Fruit fly (Drosophila melanogaster): ENCODE data around the gene CG6012.
A peak's percentile ranks its signal among the peaks of the same experiment; 100 is the strongest.

The CG6012 gene

DNA sequence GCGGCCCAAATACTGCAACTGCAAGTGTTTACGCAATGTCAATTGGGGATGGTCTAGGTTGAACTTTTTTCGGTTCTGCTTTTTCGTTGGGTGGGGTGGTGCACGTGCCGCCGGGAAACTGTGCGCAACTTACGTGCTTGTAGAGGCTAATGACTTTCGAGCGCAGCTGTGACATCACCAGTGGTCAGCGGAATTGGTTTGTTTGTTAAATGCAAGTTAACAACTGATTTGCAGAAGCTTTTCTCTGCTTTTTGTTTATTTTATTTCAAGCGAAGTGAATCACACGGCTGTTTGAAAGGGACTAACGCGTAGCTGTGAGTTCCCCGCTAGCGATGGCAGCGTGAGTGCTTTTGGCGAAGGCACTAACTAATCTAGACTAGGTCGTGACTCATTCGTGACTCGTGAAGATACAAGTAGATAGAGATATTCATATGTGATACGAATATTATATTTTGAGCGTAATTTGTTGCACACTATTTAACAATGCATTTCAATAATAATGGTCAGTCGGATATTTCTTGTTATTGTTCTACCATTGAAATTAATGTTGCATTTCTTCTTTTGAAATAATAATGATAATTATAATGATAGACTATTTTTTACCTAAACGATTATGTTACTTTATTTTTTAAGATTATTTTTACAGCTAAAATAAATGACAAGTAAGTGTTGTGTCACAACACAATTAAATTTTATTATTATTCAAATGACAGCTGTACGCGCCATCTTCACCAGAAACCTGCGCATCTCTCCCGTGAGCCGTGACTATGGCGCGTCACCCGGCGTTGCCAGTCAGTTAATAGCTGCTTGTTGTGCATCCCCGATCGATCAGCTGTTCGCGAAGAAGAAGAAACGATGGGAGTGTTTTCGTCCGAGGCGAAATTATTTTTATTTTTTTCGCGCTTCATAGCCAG lies 26.6 kb upstream of the CG6012 start, which contains the start of the genes osi and tweek:
Gene osi, minus strand, starts transcription at position 307 of the 914 bp plus-strand sequence.
Gene tweek, plus strand, starts transcription at position 831 of the 914 bp plus-strand sequence.
- peak; percentile 9 for TF ChIP-seq CG34367 (tag; optimal IDR thresholded peaks at IDR 0.05)
- peak; percentile 42; the same call in 1 of the 2 replicates for TF ChIP-seq Ets98B (GFP tag; IDR thresholded peaks at IDR 0.05)
- peak; percentile 27 for TF ChIP-seq Pif1B (GFP tag; optimal IDR thresholded peaks at IDR 0.05)
- TF ChIP-seq CG8159 (tag; optimal IDR thresholded peaks at IDR 0.05), result peak; percentile 42
- TF ChIP-seq Pif1A (GFP tag; optimal IDR thresholded peaks at IDR 0.05), result peak; percentile 10
- TF ChIP-seq CG4496 (GFP tag; IDR thresholded peaks at IDR 0.05), result peak; percentile 45; the same call in 2 of the 3 replicates
- TF ChIP-seq fd96Ca (GFP tag; IDR thresholded peaks at IDR 0.05), result peak; percentile 33; the same call in 1 of the 3 replicates
- TF ChIP-seq CG12605 (GFP tag; IDR thresholded peaks at IDR 0.05), result no peak
- TF ChIP-seq CG13204 (GFP tag; optimal IDR thresholded peaks at IDR 0.05), result no peak
- TF ChIP-seq CG15710 (tag; optimal IDR thresholded peaks at IDR 0.05), result peak; percentile 53
- TF ChIP-seq EcR (GFP tag; optimal IDR thresholded peaks at IDR 0.05), result peak; percentile 35

DNA sequence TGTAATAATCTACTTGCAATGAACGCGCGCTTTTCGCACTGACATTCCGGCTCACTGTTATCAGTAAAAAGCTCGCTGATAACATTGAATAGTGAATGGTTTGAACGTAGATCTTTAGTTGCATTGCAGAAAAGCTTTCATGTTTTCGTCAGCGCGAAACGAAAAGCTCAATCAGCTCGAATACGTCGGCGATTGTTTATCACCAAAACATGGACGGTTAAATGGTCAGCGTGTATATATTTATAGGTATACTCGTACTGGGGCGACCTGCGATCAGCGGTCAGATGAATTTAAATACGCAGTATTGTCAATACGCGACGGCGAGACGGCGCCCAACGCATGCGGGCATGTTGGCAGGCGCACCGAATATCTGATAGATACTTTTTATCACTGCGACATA lies 25.2 kb upstream of the CG6012 start:
- TF ChIP-seq Snoo (tag; optimal IDR thresholded peaks at IDR 0.05) (no peak), Pif1B (GFP tag; optimal IDR thresholded peaks at IDR 0.05) (no peak), EcR (GFP tag; optimal IDR thresholded peaks at IDR 0.05) (no peak), CG4496 (GFP tag; IDR thresholded peaks at IDR 0.05) (no peak), CG13204 (GFP tag; optimal IDR thresholded peaks at IDR 0.05) (no peak), CG8159 (tag; optimal IDR thresholded peaks at IDR 0.05) (no peak), CG12605 (GFP tag; IDR thresholded peaks at IDR 0.05) (no peak)

DNA sequence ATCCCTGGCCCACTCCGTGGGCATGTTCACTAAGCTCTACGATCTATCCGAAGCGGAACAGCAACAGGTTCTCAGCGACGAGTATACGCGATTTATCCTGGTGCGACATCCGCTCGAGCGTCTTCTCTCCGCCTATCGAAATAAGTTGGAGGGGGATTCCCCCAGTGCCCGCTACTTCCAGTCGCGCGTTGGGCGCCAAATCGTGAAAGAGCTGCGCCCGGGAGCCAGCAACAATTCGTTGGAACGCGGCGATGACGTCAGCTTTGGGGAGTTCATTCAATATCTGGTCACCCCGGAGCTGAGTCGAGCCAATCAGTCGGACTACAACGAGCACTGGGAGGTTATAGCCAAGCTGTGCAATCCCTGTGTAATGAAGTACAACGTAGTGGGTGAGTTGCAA lies 24.1 kb upstream of the CG6012 start:
- TF ChIP-seq CG32121 (GFP tag; IDR thresholded peaks at IDR 0.05) (no peak), CG4496 (GFP tag; IDR thresholded peaks at IDR 0.05) (no peak), CG9948 (tag; optimal IDR thresholded peaks at IDR 0.05) (no peak), CG34367 (tag; optimal IDR thresholded peaks at IDR 0.05) (no peak), CG8159 (tag; optimal IDR thresholded peaks at IDR 0.05) (no peak), CG14655 (GFP tag; optimal IDR thresholded peaks at IDR 0.05) (no peak), CG10348 (GFP tag; IDR thresholded peaks at IDR 0.05) (no peak), Pif1A (GFP tag; optimal IDR thresholded peaks at IDR 0.05) (no peak), CG13204 (GFP tag; optimal IDR thresholded peaks at IDR 0.05) (no peak)

DNA sequence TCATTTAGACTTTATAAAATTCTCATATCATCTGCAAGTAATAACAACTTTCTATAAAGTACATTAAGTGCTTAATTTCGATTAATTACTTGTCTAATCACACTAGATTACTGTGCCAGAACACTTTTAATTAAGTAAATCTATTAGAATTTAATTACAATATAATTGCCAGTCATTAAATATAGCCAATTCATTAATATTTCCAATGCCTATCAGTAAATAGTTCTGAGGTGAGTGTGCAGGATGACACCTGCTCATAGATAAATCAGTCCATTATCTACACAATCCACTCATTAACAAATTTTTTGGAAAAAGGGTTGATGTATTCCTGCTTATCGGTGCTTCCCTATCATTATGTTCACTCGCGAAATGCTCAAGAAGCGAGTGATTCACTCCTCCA lies 23.4 kb upstream of the CG6012 start:
- TF ChIP-seq CG10348 (GFP tag; IDR thresholded peaks at IDR 0.05), result no peak
- TF ChIP-seq Snoo (tag; optimal IDR thresholded peaks at IDR 0.05), result no peak
- no peak for TF ChIP-seq fd96Ca (GFP tag; IDR thresholded peaks at IDR 0.05)
- TF ChIP-seq gl (tag; optimal IDR thresholded peaks at IDR 0.05), result no peak
- no peak for TF ChIP-seq CG12605 (GFP tag; IDR thresholded peaks at IDR 0.05)
- TF ChIP-seq CG15710 (tag; optimal IDR thresholded peaks at IDR 0.05), result no peak
- no peak for TF ChIP-seq EcR (GFP tag; optimal IDR thresholded peaks at IDR 0.05)
- TF ChIP-seq CG8301 (tag; optimal IDR thresholded peaks at IDR 0.05), result no peak
- TF ChIP-seq CG32121 (GFP tag; IDR thresholded peaks at IDR 0.05), result no peak
- TF ChIP-seq CG9948 (tag; optimal IDR thresholded peaks at IDR 0.05), result no peak
- no peak for TF ChIP-seq CG4496 (GFP tag; IDR thresholded peaks at IDR 0.05)
- TF ChIP-seq Pif1B (GFP tag; optimal IDR thresholded peaks at IDR 0.05), result no peak
- no peak for TF ChIP-seq CG34367 (tag; optimal IDR thresholded peaks at IDR 0.05)
- no peak for TF ChIP-seq D1 (tag; optimal IDR thresholded peaks at IDR 0.05)

DNA sequence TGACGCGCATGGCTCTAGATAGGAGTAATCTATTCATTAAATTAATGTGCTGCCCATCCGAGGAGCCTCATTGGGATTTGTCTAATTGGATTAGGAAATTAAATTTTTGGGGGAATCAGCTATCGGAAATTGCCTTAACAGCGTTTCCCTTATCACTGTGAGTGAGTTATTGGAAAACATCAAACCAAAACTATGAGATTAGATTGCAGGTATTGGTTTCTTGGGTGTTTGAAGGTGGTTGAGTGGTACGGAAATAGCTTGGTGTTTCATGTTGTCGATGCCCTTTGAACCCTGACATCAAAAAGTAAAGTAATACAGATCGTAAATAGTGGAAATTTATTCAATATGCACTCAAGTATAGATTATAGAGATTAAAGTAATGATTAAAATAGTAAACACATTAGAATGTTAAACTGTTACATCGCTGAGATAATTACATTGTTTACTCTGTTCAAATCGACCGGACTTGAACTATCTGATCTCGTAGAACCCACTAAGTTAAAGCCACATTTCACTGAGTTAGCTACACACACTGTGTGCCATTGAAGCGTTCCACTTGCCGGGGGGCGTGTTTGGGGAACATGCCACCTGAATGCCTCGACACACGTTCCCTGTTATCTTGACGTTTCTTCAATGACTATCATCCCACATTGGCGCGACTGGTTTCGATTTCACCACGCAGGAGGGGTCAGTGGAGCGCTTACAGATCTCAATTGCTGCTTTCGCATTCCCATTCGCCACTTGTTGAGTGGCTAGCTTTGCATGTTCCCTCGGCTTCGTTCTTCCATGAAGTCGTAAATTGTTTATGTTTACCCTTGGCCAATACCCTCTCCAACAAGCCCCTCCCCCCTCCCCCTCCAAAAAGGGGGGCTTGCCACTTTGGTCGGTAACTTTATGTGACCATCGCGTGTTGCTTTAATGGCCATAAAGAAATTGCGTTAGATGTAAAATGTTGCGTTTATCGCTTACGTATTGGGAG lies 21.9 kb upstream of the CG6012 start:
- TF ChIP-seq Pif1B (GFP tag; optimal IDR thresholded peaks at IDR 0.05) (no peak), Ets98B (GFP tag; IDR thresholded peaks at IDR 0.05) (no peak), CG13204 (GFP tag; optimal IDR thresholded peaks at IDR 0.05) (no peak), CG8301 (tag; optimal IDR thresholded peaks at IDR 0.05) (no peak), EcR (GFP tag; optimal IDR thresholded peaks at IDR 0.05) (peak; percentile 61), CG10348 (GFP tag; IDR thresholded peaks at IDR 0.05) (no peak), rn (GFP tag; IDR thresholded peaks at IDR 0.05) (no peak)

DNA sequence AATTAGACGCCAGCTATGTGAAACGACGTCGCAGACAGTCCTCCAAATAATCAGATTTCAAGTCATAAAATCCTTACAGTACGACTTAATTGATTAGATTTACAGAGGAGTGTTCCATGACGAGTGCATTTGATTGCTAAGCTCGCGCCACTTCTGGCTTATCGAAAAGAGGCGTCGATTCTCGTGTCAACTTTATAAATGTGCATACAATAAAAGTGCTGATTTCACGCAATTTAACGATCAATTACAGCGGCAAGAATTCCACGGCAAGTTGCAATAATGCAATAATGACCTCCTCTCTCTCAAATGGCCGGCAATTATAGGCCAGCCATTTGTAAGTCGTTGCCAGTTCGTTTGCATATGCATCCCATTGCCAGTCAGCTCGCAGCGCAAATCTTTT lies 21.1 kb upstream of the CG6012 start:
- TF ChIP-seq D1 (tag; optimal IDR thresholded peaks at IDR 0.05), result no peak
- TF ChIP-seq CG9948 (tag; optimal IDR thresholded peaks at IDR 0.05), result no peak
- no peak for TF ChIP-seq CG8301 (tag; optimal IDR thresholded peaks at IDR 0.05)
- no peak for TF ChIP-seq CG12605 (GFP tag; IDR thresholded peaks at IDR 0.05)
- no peak for TF ChIP-seq EcR (GFP tag; optimal IDR thresholded peaks at IDR 0.05)
- TF ChIP-seq rn (GFP tag; IDR thresholded peaks at IDR 0.05), result no peak
- no peak for TF ChIP-seq CG8159 (tag; optimal IDR thresholded peaks at IDR 0.05)
- TF ChIP-seq CG10348 (GFP tag; IDR thresholded peaks at IDR 0.05), result no peak
